Worm (Caenorhabditis elegans) whole organism, early embryonic: ENCODE measurements around the gene F54E12.2.

Experiments
- B0310.2 ChIP-seq: sonication (generic microtip); optimal IDR thresholded peaks from 2 replicates; lab custom pipeline; 2016; ENCODE audit warnings: mild to moderate bottlenecking, missing genetic modification characterization, missing compliant biosample characterization
- aly-1 ChIP-seq: sonication (generic microtip); optimal IDR thresholded peaks from 2 replicates; lab custom pipeline; 2016; ENCODE audit warnings: missing genetic modification characterization, missing compliant biosample characterization
- ama-1 ChIP-seq: fragments of 150-350 bp; optimal IDR thresholded peaks from 2 replicates; lab custom pipeline; 2014
- ceh-13 ChIP-seq: fragments of 200-800 bp; sonication (Bioruptor generic); optimal IDR thresholded peaks from 2 replicates; lab custom pipeline; 2018; ENCODE audit warnings: mild to moderate bottlenecking, missing genetic modification characterization, missing compliant biosample characterization
- ceh-36 ChIP-seq: sonication (generic microtip); optimal IDR thresholded peaks from 2 replicates; lab custom pipeline; 2016; ENCODE audit warnings: missing genetic modification characterization, inconsistent platforms, missing compliant biosample characterization
- ets-7 ChIP-seq: sonication (generic microtip); optimal IDR thresholded peaks from 2 replicates; lab custom pipeline; 2016; ENCODE audit warnings: missing genotype, missing genetic modification characterization, missing compliant biosample characterization
- hmbx-1 ChIP-seq: sonication (generic microtip); optimal IDR thresholded peaks from 2 replicates; lab custom pipeline; 2016; ENCODE audit warnings: mild to moderate bottlenecking, missing genetic modification characterization, missing compliant biosample characterization
- hmg-4 ChIP-seq: fragments of 200-800 bp; sonication (Bioruptor generic); optimal IDR thresholded peaks from 2 replicates; lab custom pipeline; 2018; ENCODE audit warnings: mild to moderate bottlenecking, missing genetic modification characterization, missing compliant biosample characterization
- hnd-1 ChIP-seq: sonication (generic microtip); optimal IDR thresholded peaks from 2 replicates; lab custom pipeline; 2016; ENCODE audit warnings: missing genetic modification characterization, missing compliant biosample characterization
- tra-4 ChIP-seq: sonication (generic microtip); optimal IDR thresholded peaks from 2 replicates; lab custom pipeline; 2017; ENCODE audit warnings: missing genetic modification characterization, missing compliant biosample characterization

ce11 chrIV:11306548-11306947, 30.4 kb downstream of the F54E12.2 start, which contains the start of gene B0035.13:
- no peak for TF ChIP-seq hmg-4 (GFP tag; lab: Kevin White, UChicago)
- TF ChIP-seq aly-1 (tag; lab: Kevin White, UChicago), result no peak
- TF ChIP-seq ceh-13 (GFP tag; lab: Kevin White, UChicago), result no peak
- TF ChIP-seq ama-1, result no peak
- TF ChIP-seq B0310.2, result no peak
- TF ChIP-seq ceh-36 (tag; lab: Kevin White, UChicago), result no peak
- no peak for TF ChIP-seq ets-7
- TF ChIP-seq tra-4 (tag; lab: Kevin White, UChicago), result no peak
- TF ChIP-seq hnd-1 (tag; lab: Kevin White, UChicago), result no peak
- no peak for TF ChIP-seq hmbx-1
